Worm (Caenorhabditis elegans) whole organism, early embryonic: Measurements from ENCODE around the gene nspe-7.

Experiments
- B0310.2 ChIP-seq: sonication (generic microtip); optimal IDR thresholded peaks from 2 replicates; lab custom pipeline; 2016; ENCODE audit warnings: mild to moderate bottlenecking, missing genetic modification characterization, missing compliant biosample characterization
- F13C5.2 ChIP-seq: sonication (generic microtip); optimal IDR thresholded peaks from 2 replicates; lab custom pipeline; 2017; ENCODE audit warnings: mild to moderate bottlenecking, missing genetic modification characterization, inconsistent platforms, missing compliant biosample characterization
- aly-1 ChIP-seq: sonication (generic microtip); optimal IDR thresholded peaks from 2 replicates; lab custom pipeline; 2016; ENCODE audit warnings: missing genetic modification characterization, missing compliant biosample characterization
- ama-1 ChIP-seq: fragments of 150-350 bp; optimal IDR thresholded peaks from 2 replicates; lab custom pipeline; 2014
- ceh-13 ChIP-seq: fragments of 200-800 bp; sonication (Bioruptor generic); optimal IDR thresholded peaks from 2 replicates; lab custom pipeline; 2018; ENCODE audit warnings: mild to moderate bottlenecking, missing genetic modification characterization, missing compliant biosample characterization
- ceh-36 ChIP-seq: sonication (generic microtip); optimal IDR thresholded peaks from 2 replicates; lab custom pipeline; 2016; ENCODE audit warnings: missing genetic modification characterization, inconsistent platforms, missing compliant biosample characterization
- ets-7 ChIP-seq: sonication (generic microtip); optimal IDR thresholded peaks from 2 replicates; lab custom pipeline; 2016; ENCODE audit warnings: missing genotype, missing genetic modification characterization, missing compliant biosample characterization
- flt-1 ChIP-seq: fragments of 200-800 bp; sonication (Bioruptor generic); IDR thresholded peaks from 2 replicates; pipeline ENCODE4 v1.3.6; 2022; ENCODE audit warnings: missing genetic modification characterization, missing compliant biosample characterization
- hmbx-1 ChIP-seq: sonication (generic microtip); optimal IDR thresholded peaks from 2 replicates; lab custom pipeline; 2016; ENCODE audit warnings: mild to moderate bottlenecking, missing genetic modification characterization, missing compliant biosample characterization
- hmg-4 ChIP-seq: fragments of 200-800 bp; sonication (Bioruptor generic); optimal IDR thresholded peaks from 2 replicates; lab custom pipeline; 2018; ENCODE audit warnings: mild to moderate bottlenecking, missing genetic modification characterization, missing compliant biosample characterization
- hnd-1 ChIP-seq: sonication (generic microtip); optimal IDR thresholded peaks from 2 replicates; lab custom pipeline; 2016; ENCODE audit warnings: missing genetic modification characterization, missing compliant biosample characterization
- pes-1 ChIP-seq: fragments of 200-800 bp; sonication (Bioruptor generic); IDR thresholded peaks from 2 replicates; pipeline ENCODE4 v1.3.6; 2022; ENCODE audit warnings: missing genetic modification reagents, missing genetic modification characterization, missing compliant biosample characterization
- scrt-1 ChIP-seq: fragments of 200-800 bp; sonication (Bioruptor generic); IDR thresholded peaks from 2 replicates; pipeline ENCODE4 v1.3.6; 2022; ENCODE audit warnings: missing genetic modification characterization, missing compliant biosample characterization
- sea-1 ChIP-seq: fragments of 200-800 bp; sonication (Bioruptor generic); conservative IDR thresholded peaks from 2 replicates; pipeline ENCODE4 v1.3.6; 2022; ENCODE audit warnings: missing genetic modification characterization, missing compliant biosample characterization
- tbx-11 ChIP-seq: fragments of 200-800 bp; sonication (Bioruptor generic); IDR thresholded peaks from 2 replicates; pipeline ENCODE4 v1.3.6; 2022; ENCODE audit warnings: missing genetic modification characterization, missing compliant biosample characterization
- tbx-37 ChIP-seq: fragments of 200-800 bp; sonication (Bioruptor generic); conservative IDR thresholded peaks from 2 replicates; pipeline ENCODE4 v1.3.6; 2022; ENCODE audit warnings: missing genetic modification reagents, missing genetic modification characterization, missing compliant biosample characterization
- tra-4 ChIP-seq: sonication (generic microtip); optimal IDR thresholded peaks from 2 replicates; lab custom pipeline; 2017; ENCODE audit warnings: missing genetic modification characterization, missing compliant biosample characterization

nspe-7 gene

DNA sequence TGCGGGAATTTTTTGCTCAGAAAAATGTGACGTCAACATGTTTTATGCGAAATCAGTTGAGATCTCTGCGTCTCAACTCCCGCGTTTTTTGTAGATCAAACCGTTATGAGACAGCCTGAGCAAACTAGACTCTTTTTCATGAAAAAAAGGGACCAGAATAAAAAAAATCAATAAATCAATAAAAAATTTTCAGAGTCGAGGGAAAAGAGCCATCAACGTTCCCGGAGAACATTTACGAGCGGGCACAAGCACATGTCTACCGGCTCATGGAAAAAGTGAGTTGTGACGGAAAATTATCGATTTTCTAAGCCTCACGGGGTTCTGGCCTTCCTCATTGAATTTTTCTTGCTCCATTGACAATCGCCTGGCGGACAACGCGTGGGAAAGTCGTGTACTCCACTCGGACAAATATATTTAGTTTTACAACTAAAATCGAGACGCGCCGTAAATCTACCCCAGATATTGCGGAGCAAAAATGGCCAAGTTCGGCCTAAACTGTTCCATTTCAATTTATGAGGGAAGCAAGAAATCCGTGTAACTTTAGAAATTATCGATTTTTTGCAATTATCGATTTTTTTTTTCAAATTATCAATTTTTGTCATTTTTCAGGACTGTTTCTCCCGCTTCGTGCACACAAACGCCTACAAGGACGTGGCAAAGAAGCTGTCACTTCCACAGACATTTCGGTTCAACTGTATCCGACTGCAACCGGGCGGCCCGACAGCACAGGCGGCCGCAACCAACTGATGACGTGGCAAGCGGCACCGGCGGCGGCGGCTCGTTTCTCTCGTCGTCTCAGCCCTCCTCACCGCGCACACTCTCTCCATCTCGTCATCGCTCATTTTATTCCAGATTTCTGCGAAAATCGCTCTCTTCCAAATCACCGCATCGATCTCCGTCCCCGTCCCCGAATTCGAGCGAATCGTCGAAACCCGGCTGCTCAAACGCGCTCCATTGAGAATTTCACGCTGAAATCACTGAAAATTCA, 44.2 kb downstream of the nspe-7 start:
- TF ChIP-seq tra-4 (tag; lab: Kevin White, UChicago) (no peak), hmbx-1 (no peak), tbx-37 (no peak), ets-7 (tag; lab: Kevin White, UChicago) (no peak), ama-1 (lab: Kevin White, UChicago) (no peak), tbx-11 (no peak), aly-1 (tag; lab: Kevin White, UChicago) (no peak), B0310.2 (tag; lab: Kevin White, UChicago) (no peak), hnd-1 (tag; lab: Kevin White, UChicago) (no peak), pes-1 (GFP tag; lab: Robert Waterston, UW) (no peak), hmg-4 (GFP tag; lab: Kevin White, UChicago) (no peak), flt-1 (no peak), scrt-1 (GFP tag; lab: Robert Waterston, UW) (no peak), ceh-36 (tag; lab: Kevin White, UChicago) (no peak), ceh-13 (GFP tag; lab: Kevin White, UChicago) (no peak)

DNA sequence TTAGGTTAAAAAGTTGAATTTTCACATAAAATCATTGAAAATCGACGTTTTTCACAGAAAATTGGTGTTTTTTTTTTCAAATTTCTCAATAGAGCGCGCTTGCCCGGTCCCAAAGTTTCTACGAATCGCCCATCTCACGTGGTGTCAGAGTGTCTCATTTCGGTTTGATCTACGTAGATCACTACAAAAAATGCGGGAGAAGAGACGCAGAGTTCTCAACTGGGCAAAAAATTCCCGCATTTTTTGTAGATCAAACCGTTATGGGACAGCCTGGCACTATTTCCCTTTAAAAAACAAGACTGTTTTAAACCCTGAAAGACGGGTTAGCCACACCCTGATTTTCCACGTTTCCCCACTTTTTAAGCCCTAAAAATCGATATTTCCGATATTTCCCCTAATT, 44.9 kb downstream of the nspe-7 start:
- no peak for TF ChIP-seq B0310.2 (tag; lab: Kevin White, UChicago)
- no peak for TF ChIP-seq tbx-37
- no peak for TF ChIP-seq flt-1
- TF ChIP-seq ceh-13 (GFP tag; lab: Kevin White, UChicago) = no peak
- TF ChIP-seq hmg-4 (GFP tag; lab: Kevin White, UChicago) = no peak
- no peak for TF ChIP-seq hnd-1 (tag; lab: Kevin White, UChicago)
- TF ChIP-seq scrt-1 (GFP tag; lab: Robert Waterston, UW) = no peak
- no peak for TF ChIP-seq tbx-11
- no peak for TF ChIP-seq pes-1 (GFP tag; lab: Robert Waterston, UW)
- TF ChIP-seq hmbx-1 = no peak
- TF ChIP-seq ama-1 (lab: Kevin White, UChicago) = no peak
- no peak for TF ChIP-seq tra-4 (tag; lab: Kevin White, UChicago)
- TF ChIP-seq aly-1 (tag; lab: Kevin White, UChicago) = no peak
- TF ChIP-seq ets-7 (tag; lab: Kevin White, UChicago) = no peak
- no peak for TF ChIP-seq ceh-36 (tag; lab: Kevin White, UChicago)
- TF ChIP-seq F13C5.2 (tag; lab: Kevin White, UChicago) = no peak
- TF ChIP-seq sea-1 (GFP tag; lab: Robert Waterston, UW) = no peak

DNA sequence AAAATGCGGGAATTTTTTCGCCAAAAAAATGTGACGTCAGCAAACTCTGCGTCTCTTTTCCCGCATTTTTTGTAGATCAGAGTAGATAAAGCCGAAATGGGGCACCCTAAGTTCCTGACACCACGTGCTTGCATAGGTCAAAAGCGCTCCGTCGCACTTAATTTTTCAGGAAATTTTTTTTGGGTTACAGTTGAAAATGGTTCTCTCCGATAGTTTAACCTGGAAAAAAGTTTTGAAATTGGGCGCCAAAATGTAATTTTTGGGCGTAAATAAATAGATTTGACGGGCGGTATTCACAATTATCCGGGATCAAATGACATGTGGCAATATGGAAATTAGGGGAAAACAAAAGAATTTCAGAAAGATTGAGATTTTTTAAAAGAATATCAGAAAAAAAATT, 45.5 kb downstream of the nspe-7 start:
- TF ChIP-seq hmg-4 (GFP tag; lab: Kevin White, UChicago) = no peak
- no peak for TF ChIP-seq F13C5.2 (tag; lab: Kevin White, UChicago)

DNA sequence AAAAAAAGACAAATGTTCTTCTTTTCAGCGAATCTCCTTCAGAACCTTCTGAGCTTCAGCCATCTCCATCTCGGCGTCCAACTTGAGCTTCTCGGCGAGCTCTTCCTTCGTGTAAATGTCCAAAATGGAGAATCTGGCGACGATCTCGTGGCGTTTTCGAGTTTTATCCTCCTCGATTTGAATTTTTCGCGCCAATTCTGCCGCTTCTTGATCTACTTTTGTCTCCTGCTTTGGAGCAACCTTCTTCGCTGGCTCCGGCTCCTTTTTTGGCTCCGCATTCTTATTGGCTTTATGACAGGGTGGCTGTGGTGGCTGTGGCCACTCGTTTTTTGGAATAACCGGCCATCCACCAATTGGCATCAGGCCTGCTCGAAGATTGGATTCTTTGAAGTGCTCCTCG, 46.3 kb downstream of the nspe-7 start:
- no peak for TF ChIP-seq hnd-1 (tag; lab: Kevin White, UChicago)
- TF ChIP-seq F13C5.2 (tag; lab: Kevin White, UChicago) = no peak
- TF ChIP-seq ceh-13 (GFP tag; lab: Kevin White, UChicago) = no peak
- no peak for TF ChIP-seq aly-1 (tag; lab: Kevin White, UChicago)
- no peak for TF ChIP-seq tbx-11
- no peak for TF ChIP-seq scrt-1 (GFP tag; lab: Robert Waterston, UW)
- TF ChIP-seq ama-1 (lab: Kevin White, UChicago) = no peak
- TF ChIP-seq sea-1 (GFP tag; lab: Robert Waterston, UW) = no peak
- TF ChIP-seq ceh-36 (tag; lab: Kevin White, UChicago) = no peak
- TF ChIP-seq B0310.2 (tag; lab: Kevin White, UChicago) = no peak
